Fruit fly (Drosophila melanogaster) whole organism, embryonic: ENCODE data around the gene CG42538.

ENCODE experiments used
- Blimp-1 ChIP-seq: fragments of 200-800 bp; sonication (Bioruptor generic); optimal IDR thresholded peaks from 3 replicates; lab custom pipeline; 2018; ENCODE audit warnings: missing biosample characterization, missing genetic modification characterization, mild to moderate bottlenecking, moderate library complexity, missing genetic modification reagents
- CG1024 ChIP-seq: fragments of 200-800 bp; sonication (Bioruptor generic); IDR thresholded peaks from 2 replicates; pipeline ENCODE4 v1.3.6; 2022; ENCODE audit warnings: missing biosample characterization, missing genetic modification characterization
- CG10431 ChIP-seq: fragments of 200-800 bp; sonication (Bioruptor generic); optimal IDR thresholded peaks from 3 replicates; lab custom pipeline; 2018; ENCODE audit warnings: missing biosample characterization, mild to moderate bottlenecking, missing genetic modification characterization
- CG10565 ChIP-seq: fragments of 200-800 bp; sonication (Bioruptor generic); optimal IDR thresholded peaks from 3 replicates; lab custom pipeline; 2016; ENCODE audit warnings: missing biosample characterization, mild to moderate bottlenecking, missing genetic modification characterization
- CG10654 ChIP-seq: fragments of 200-800 bp; sonication (Bioruptor generic); optimal IDR thresholded peaks from 2 replicates; lab custom pipeline; 2016; ENCODE audit warnings: missing biosample characterization, missing genetic modification characterization
- CG11093 ChIP-seq: fragments of 200-800 bp; sonication (Bioruptor generic); IDR thresholded peaks from 3 replicates; pipeline ENCODE4 v1.3.6; 2022; ENCODE audit warnings: missing biosample characterization, missing genetic modification characterization
- CG12219 ChIP-seq: fragments of 200-800 bp; sonication (Bioruptor generic); optimal IDR thresholded peaks from 3 replicates; lab custom pipeline; 2018; ENCODE audit warnings: missing biosample characterization, mild to moderate bottlenecking, missing genetic modification characterization
- CG13296 ChIP-seq: fragments of 200-800 bp; sonication (Bioruptor generic); optimal IDR thresholded peaks from 3 replicates; lab custom pipeline; 2018; ENCODE audit warnings: missing biosample characterization, mild to moderate bottlenecking, missing genetic modification characterization
- CG14050 ChIP-seq: fragments of 200-800 bp; sonication (Bioruptor generic); IDR thresholded peaks from 3 replicates; pipeline ENCODE4 v1.3.6; 2022; ENCODE audit warnings: missing biosample characterization, missing genetic modification characterization
- CG1602 ChIP-seq: fragments of 200-800 bp; sonication (Bioruptor generic); optimal IDR thresholded peaks from 3 replicates; lab custom pipeline; 2016; ENCODE audit warnings: missing biosample characterization, missing genetic modification characterization
- CG17612 ChIP-seq: fragments of 200-800 bp; sonication (Bioruptor generic); IDR thresholded peaks from 2 replicates; pipeline ENCODE4 v1.3.6; 2022; ENCODE audit warnings: missing biosample characterization, missing genetic modification characterization
- CG18476 ChIP-seq: fragments of 200-800 bp; sonication (Bioruptor generic); optimal IDR thresholded peaks from 2 replicates; lab custom pipeline; 2016; ENCODE audit warnings: missing biosample characterization, mild to moderate bottlenecking, missing genetic modification characterization
- CG18599 ChIP-seq: fragments of 200-800 bp; sonication (Bioruptor generic); optimal IDR thresholded peaks from 3 replicates; lab custom pipeline; 2017; ENCODE audit warnings: missing biosample characterization, missing genetic modification characterization, mild to moderate bottlenecking, moderate library complexity, missing genetic modification reagents
- CG30020 ChIP-seq: fragments of 200-800 bp; optimal IDR thresholded peaks from 2 replicates; lab custom pipeline; 2019; ENCODE audit warnings: missing biosample characterization, mild to moderate bottlenecking, missing genetic modification characterization, moderate library complexity
- CG32532 ChIP-seq: fragments of 200-800 bp; sonication (Bioruptor generic); IDR thresholded peaks from 2 replicates; pipeline ENCODE4 v1.3.6; 2022; ENCODE audit warnings: missing biosample characterization, missing genetic modification characterization
- CG3995 ChIP-seq: fragments of 200-800 bp; sonication (Bioruptor generic); optimal IDR thresholded peaks from 3 replicates; lab custom pipeline; 2016; ENCODE audit warnings: missing biosample characterization, missing genetic modification characterization
- CG7357 ChIP-seq: fragments of 200-800 bp; sonication (Bioruptor generic); IDR thresholded peaks from 3 replicates; pipeline ENCODE4 v1.3.6; 2022; ENCODE audit warnings: missing biosample characterization, missing genetic modification characterization
- CG7786 ChIP-seq: fragments of 200-800 bp; sonication (Bioruptor generic); optimal IDR thresholded peaks from 2 replicates; lab custom pipeline; 2016; ENCODE audit warnings: missing biosample characterization, missing genetic modification characterization
- CG9817 ChIP-seq: fragments of 200-800 bp; sonication (Bioruptor generic); optimal IDR thresholded peaks from 2 replicates; lab custom pipeline; 2018; ENCODE audit warnings: missing biosample characterization, mild to moderate bottlenecking, missing genetic modification characterization, moderate library complexity
- D19B ChIP-seq: fragments of 200-800 bp; sonication (Bioruptor generic); optimal IDR thresholded peaks from 2 replicates; lab custom pipeline; 2017; ENCODE audit warnings: missing biosample characterization, mild to moderate bottlenecking, missing genetic modification characterization
- Dbx ChIP-seq: fragments of 200-800 bp; sonication (Bioruptor generic); IDR thresholded peaks from 3 replicates; pipeline ENCODE4 v1.3.6; 2022; ENCODE audit warnings: missing biosample characterization, missing genetic modification characterization
- Dll ChIP-seq: fragments of 200-800 bp; sonication (Bioruptor generic); IDR thresholded peaks from 4 replicates; pipeline ENCODE4 v1.3.6; 2022; ENCODE audit warnings: missing biosample characterization, missing genetic modification characterization; ENCODE audit not compliant: partially characterized antibody
- HmgZ ChIP-seq: fragments of 200-800 bp; sonication (Bioruptor generic); optimal IDR thresholded peaks from 2 replicates; lab custom pipeline; 2018; ENCODE audit warnings: missing biosample characterization, mild to moderate bottlenecking, missing genetic modification characterization
- Hr39 ChIP-seq: fragments of >200 bp; optimal IDR thresholded peaks from 2 replicates; lab custom pipeline; 2017
- Hsf ChIP-seq: fragments of 200-800 bp; sonication (Bioruptor generic); optimal IDR thresholded peaks from 3 replicates; lab custom pipeline; 2016; ENCODE audit warnings: missing biosample characterization, missing genetic modification characterization
- Jarid2 ChIP-seq: fragments of 200-800 bp; sonication (Bioruptor generic); optimal IDR thresholded peaks from 3 replicates; lab custom pipeline; 2017; ENCODE audit warnings: mild to moderate bottlenecking, missing biosample characterization, missing genetic modification reagents, missing genetic modification characterization
- Max ChIP-seq: fragments of 200-800 bp; sonication (Bioruptor generic); optimal IDR thresholded peaks from 2 replicates; lab custom pipeline; 2016; ENCODE audit warnings: missing biosample characterization, mild to moderate bottlenecking, missing genetic modification characterization
- Med ChIP-seq: fragments of 200-800 bp; sonication (Bioruptor generic); peaks from one replicate; lab custom pipeline; 2016; ENCODE audit warnings: missing biosample characterization, missing genetic modification characterization, mild to moderate bottlenecking, inconsistent platforms, moderate library complexity
- Poxn ChIP-seq: fragments of 200-800 bp; sonication (Bioruptor generic); IDR thresholded peaks from 2 replicates; pipeline ENCODE4 v1.3.6; 2022; ENCODE audit warnings: missing biosample characterization, missing genetic modification characterization
- Ptx1 ChIP-seq: fragments of 200-800 bp; sonication (Bioruptor generic); IDR thresholded peaks from 2 replicates; pipeline ENCODE4 v1.3.6; 2022; ENCODE audit warnings: missing biosample characterization, missing genetic modification characterization
- Sox102F ChIP-seq: fragments of 200-800 bp; sonication (Bioruptor generic); optimal IDR thresholded peaks from 2 replicates; lab custom pipeline; 2018; ENCODE audit warnings: missing biosample characterization, mild to moderate bottlenecking, missing genetic modification characterization, moderate library complexity
- ac ChIP-seq: fragments of 200-800 bp; sonication (Bioruptor generic); optimal IDR thresholded peaks from 3 replicates; lab custom pipeline; 2017; ENCODE audit warnings: missing biosample characterization, mild to moderate bottlenecking, missing genetic modification characterization
- btn ChIP-seq: fragments of 200-800 bp; sonication (Bioruptor generic); optimal IDR thresholded peaks from 2 replicates; lab custom pipeline; 2016; ENCODE audit warnings: missing biosample characterization, missing genetic modification characterization
- crp ChIP-seq, 2 experiments: fragments of 200-800 bp; sonication (Bioruptor generic); optimal IDR thresholded peaks; 2 replicates in 1 of 2; 3 replicates in 1 of 2; lab custom pipeline; 2017; ENCODE audit warnings: missing biosample characterization in 2 of 2, missing genetic modification characterization in 2 of 2, mild to moderate bottlenecking in 1 of 2, moderate library complexity in 1 of 2
- dimm ChIP-seq: fragments of 200-800 bp; sonication (Bioruptor generic); IDR thresholded peaks from 2 replicates; pipeline ENCODE4 v1.3.6; 2022; ENCODE audit warnings: missing biosample characterization, missing genetic modification characterization
- en ChIP-seq: fragments of 200-800 bp; sonication (Bioruptor generic); optimal IDR thresholded peaks from 2 replicates; lab custom pipeline; 2016; ENCODE audit warnings: missing biosample characterization, missing genetic modification characterization
- fd3F ChIP-seq: fragments of 200-800 bp; sonication (Bioruptor generic); optimal IDR thresholded peaks from 2 replicates; lab custom pipeline; 2018; ENCODE audit warnings: missing biosample characterization, mild to moderate bottlenecking, missing genetic modification characterization, moderate library complexity
- fd96Cb ChIP-seq: fragments of 200-800 bp; sonication (Bioruptor generic); optimal IDR thresholded peaks from 2 replicates; lab custom pipeline; 2018; ENCODE audit warnings: missing biosample characterization, mild to moderate bottlenecking, missing genetic modification characterization, moderate library complexity
- her ChIP-seq: fragments of 200-800 bp; sonication (Bioruptor generic); optimal IDR thresholded peaks from 2 replicates; lab custom pipeline; 2016; ENCODE audit warnings: missing biosample characterization, missing genetic modification characterization
- insv ChIP-seq, 2 experiments: fragments of 200-800 bp; sonication (Bioruptor generic); optimal IDR thresholded peaks; 3 replicates each; lab custom pipeline; 2016 to 2018; ENCODE audit warnings: missing biosample characterization in 2 of 2, missing genetic modification characterization in 2 of 2
- nom ChIP-seq: fragments of 200-800 bp; sonication (Bioruptor generic); optimal IDR thresholded peaks from 2 replicates; lab custom pipeline; 2017; ENCODE audit warnings: missing biosample characterization, missing genetic modification characterization, mild to moderate bottlenecking, moderate library complexity, missing genetic modification reagents
- org-1 ChIP-seq: fragments of 200-800 bp; sonication (Bioruptor generic); optimal IDR thresholded peaks from 2 replicates; lab custom pipeline; 2017; ENCODE audit warnings: missing biosample characterization, missing genetic modification characterization
- p53 ChIP-seq: fragments of 200-800 bp; sonication (Bioruptor generic); optimal IDR thresholded peaks from 2 replicates; lab custom pipeline; 2016; ENCODE audit warnings: missing biosample characterization, missing genetic modification characterization
- peb ChIP-seq: fragments of 200-800 bp; sonication (Bioruptor generic); IDR thresholded peaks from 2 replicates; pipeline ENCODE4 v1.3.6; 2022; ENCODE audit warnings: missing biosample characterization, missing genetic modification characterization
- pros ChIP-seq: fragments of 200-800 bp; sonication (Bioruptor generic); optimal IDR thresholded peaks from 3 replicates; lab custom pipeline; 2019; ENCODE audit warnings: missing biosample characterization, mild to moderate bottlenecking, missing genetic modification characterization, moderate library complexity
- ranshi ChIP-seq: fragments of 200-800 bp; sonication (Bioruptor generic); IDR thresholded peaks from 2 replicates; pipeline ENCODE4 v1.3.6; 2022; ENCODE audit warnings: missing biosample characterization, missing genetic modification characterization
- toy ChIP-seq: fragments of 200-800 bp; sonication (Bioruptor generic); IDR thresholded peaks from 2 replicates; pipeline ENCODE4 v1.3.6; 2022; ENCODE audit warnings: missing biosample characterization, missing genetic modification characterization
- unpg ChIP-seq: fragments of 200-800 bp; sonication (Bioruptor generic); optimal IDR thresholded peaks from 3 replicates; lab custom pipeline; 2018; ENCODE audit warnings: missing biosample characterization, mild to moderate bottlenecking, missing genetic modification characterization, moderate library complexity
- wdn ChIP-seq: fragments of 200-800 bp; sonication (Bioruptor generic); IDR thresholded peaks from 2 replicates; pipeline ENCODE4 v1.3.6; 2022; ENCODE audit warnings: missing biosample characterization, missing genetic modification characterization

Gene CG42538

DNA sequence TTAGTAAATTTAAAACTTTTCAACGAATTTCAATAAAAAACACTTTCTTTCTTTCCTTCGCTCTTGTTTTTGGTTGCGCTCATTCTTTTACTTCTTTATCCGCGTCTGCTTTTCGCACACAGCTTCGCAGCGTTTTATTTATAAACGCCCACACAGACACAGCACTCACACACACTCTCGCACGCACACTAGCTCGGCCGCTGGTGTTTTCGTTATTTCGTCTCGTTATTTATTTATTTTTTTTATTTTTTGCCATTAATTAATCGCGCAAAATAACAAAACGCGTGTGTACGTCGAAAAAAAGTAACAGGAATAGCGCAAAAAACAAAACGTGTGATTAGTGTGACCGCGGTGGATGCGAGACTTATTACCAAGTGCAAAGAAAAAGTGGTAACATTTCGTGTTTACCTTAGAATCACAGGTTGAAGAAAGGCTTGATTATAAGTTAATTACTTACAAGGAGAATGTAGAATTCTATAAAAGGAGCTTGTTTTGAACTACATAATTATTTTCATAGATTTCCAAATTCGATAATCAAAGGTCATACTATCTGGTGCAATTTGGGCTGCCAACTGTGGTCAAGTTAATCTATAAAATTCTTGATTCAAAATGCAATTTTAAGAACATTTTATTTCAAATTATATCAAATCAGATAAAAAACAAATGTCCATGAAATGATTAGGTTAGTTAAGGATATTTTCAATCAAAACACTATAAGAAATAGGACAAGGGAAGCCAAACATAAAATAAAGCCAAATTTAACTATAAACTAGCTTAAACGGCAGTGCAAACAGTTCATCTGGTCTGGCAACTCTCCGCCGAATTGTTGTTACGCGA lies 29.7 kb upstream of the CG42538 start, which contains the start of the genes hzg and mRpS31 (continued):
- TF ChIP-seq Jarid2 (GFP tag; lab: Kevin White, UChicago) = peak; percentile 74
- TF ChIP-seq toy (GFP tag; lab: Robert Waterston, UW) = no peak
- TF ChIP-seq CG18599 (GFP tag; lab: Kevin White, UChicago) = peak; percentile 49
- no peak for TF ChIP-seq org-1
- TF ChIP-seq fd3F (GFP tag; lab: Kevin White, UChicago) = no peak
- TF ChIP-seq CG12219 (GFP tag; lab: Kevin White, UChicago) = no peak
- TF ChIP-seq Poxn (GFP tag; lab: Robert Waterston, UW) = no peak
- 0 out of 2 replicates have a peak, but pooled peaks have one; percentile 49 for TF ChIP-seq wdn (GFP tag; lab: Robert Waterston, UW)
- TF ChIP-seq ac (GFP tag; lab: Kevin White, UChicago) = no peak
- peak; percentile 58 for TF ChIP-seq Sox102F (GFP tag; lab: Kevin White, UChicago)
- TF ChIP-seq CG30020 (tag; lab: Kevin White, UChicago) = peak; percentile 57
- no peak for TF ChIP-seq CG10565 (GFP tag; lab: Kevin White, UChicago)
- no peak for TF ChIP-seq CG1024 (GFP tag; lab: Robert Waterston, UW)
- TF ChIP-seq CG11093 (GFP tag; lab: Robert Waterston, UW) = no peak
- TF ChIP-seq D19B = no peak
- no peak for TF ChIP-seq crp (GFP tag; optimal IDR thresholded peaks at IDR 0.05; lab: Kevin White, UChicago)
- TF ChIP-seq CG7357 = no peak
- no peak for TF ChIP-seq pros
- peak; percentile 51 for TF ChIP-seq CG32532 (GFP tag; lab: Robert Waterston, UW)
- no peak for TF ChIP-seq CG14050
- no peak for TF ChIP-seq CG17612 (GFP tag; lab: Robert Waterston, UW)
- peak; percentile 67 for TF ChIP-seq CG9817 (tag; lab: Kevin White, UChicago)
- TF ChIP-seq Dll (GFP tag; lab: Robert Waterston, UW) = no peak
- no peak for TF ChIP-seq p53 (GFP tag; lab: Kevin White, UChicago)
- TF ChIP-seq Max (GFP tag; lab: Kevin White, UChicago) = peak; percentile 54
- no peak for TF ChIP-seq en (GFP tag; lab: Kevin White, UChicago)
- TF ChIP-seq Blimp-1 (GFP tag; lab: Kevin White, UChicago) = peak; percentile 65
- no peak for TF ChIP-seq her (GFP tag; lab: Kevin White, UChicago)
- no peak for TF ChIP-seq btn (GFP tag; lab: Kevin White, UChicago)
- peak; percentile 54 for TF ChIP-seq CG1602 (GFP tag; lab: Kevin White, UChicago)
- peak; percentile 46 for TF ChIP-seq CG3995 (GFP tag; lab: Kevin White, UChicago)
- TF ChIP-seq CG13296 (GFP tag; lab: Kevin White, UChicago) = no peak
- peak; percentile 47 for TF ChIP-seq HmgZ (tag; lab: Kevin White, UChicago)
- TF ChIP-seq Dbx = peak; percentile 19; the same call in 1 of the 3 replicates
- TF ChIP-seq CG7786 (GFP tag; lab: Kevin White, UChicago) = peak; percentile 56
- peak; percentile 45 for TF ChIP-seq fd96Cb
- TF ChIP-seq dimm = no peak
- peak; percentile 65; the same call in 1 of the 2 replicates for TF ChIP-seq ranshi
- TF ChIP-seq peb (GFP tag; lab: Robert Waterston, UW) = peak; percentile 32; the same call in 1 of the 2 replicates
- TF ChIP-seq Ptx1 (GFP tag; lab: Robert Waterston, UW) = peak; percentile 70
- no peak for TF ChIP-seq Hr39 (lab: Kevin White, UChicago)
- peak; percentile 61 for TF ChIP-seq CG18476 (GFP tag; lab: Kevin White, UChicago)
- TF ChIP-seq Med (GFP tag; lab: Kevin White, UChicago) = peak; percentile 87
- peak; percentile 39 for TF ChIP-seq CG10431 (GFP tag; lab: Kevin White, UChicago)
- TF ChIP-seq CG10654 (GFP tag; lab: Kevin White, UChicago) = peak; percentile 50
- TF ChIP-seq Hsf = peak; percentile 67
- peak; percentile 53 for TF ChIP-seq unpg (GFP tag; lab: Kevin White, UChicago)
- peak; percentile 88 for TF ChIP-seq nom (GFP tag; lab: Kevin White, UChicago)
- TF ChIP-seq insv (GFP tag; optimal IDR thresholded peaks at IDR 0.05; lab: Kevin White, UChicago) = peak in 1 of 2 experiments; percentile 1
